Worm (Caenorhabditis elegans) whole organism, L4/young adult: ENCODE data around the gene C52G5.2.

ENCODE experiments used
- W03F9.2 ChIP-seq: fragments of 150-350 bp; optimal IDR thresholded peaks from 2 replicates; lab custom pipeline; 2014; ENCODE audit warnings: missing biosample characterization, missing genetic modification characterization
- dao-5 ChIP-seq: sonication (generic microtip); optimal IDR thresholded peaks from 2 replicates; lab custom pipeline; 2016; ENCODE audit warnings: missing genotype, missing genetic modification characterization, moderate library complexity, missing compliant biosample characterization
- him-1 ChIP-seq: sonication (generic microtip); optimal IDR thresholded peaks from 2 replicates; lab custom pipeline; 2016; ENCODE audit warnings: missing genotype, missing genetic modification reagents, missing genetic modification characterization, missing compliant biosample characterization

ce11 chrX:12875649-12876048 lies 32.5 kb downstream of the C52G5.2 start:
- no peak for TF ChIP-seq him-1 (tag; lab: Kevin White, UChicago)
- no peak for TF ChIP-seq dao-5 (tag; lab: Kevin White, UChicago)
- TF ChIP-seq W03F9.2 (tag; lab: Kevin White, UChicago): no peak
